Worm (Caenorhabditis elegans): Measurements from ENCODE around the gene ZK1248.17.
A peak's percentile ranks its signal among the peaks of the same experiment; 100 is the strongest.

The ZK1248.17 gene

ce11 chrII:5845441-5845840 lies at the start of gene ZK1248.17, which contains the start of gene H41C03.3:
TSS of gene ZK1248.17 (minus strand) at chrII:5845541.
TSS of gene H41C03.3 (plus strand) at chrII:5845777.
- TF ChIP-seq C17E4.6 (GFP tag; IDR thresholded peaks at IDR 0.05) (no peak), unc-62 (GFP tag; optimal IDR thresholded peaks at IDR 0.05) (no peak), cebp-2 (GFP tag; IDR thresholded peaks at IDR 0.05) (no peak), Y95B8A.8 (GFP tag; IDR thresholded peaks at IDR 0.05) (no peak), ztf-28 (GFP tag; IDR thresholded peaks at IDR 0.05) (no peak), athp-1 (tag; optimal IDR thresholded peaks at IDR 0.05) (no peak), madf-10 (tag; optimal IDR thresholded peaks at IDR 0.05) (no peak), lsy-27 (tag; optimal IDR thresholded peaks at IDR 0.05; ENCODE audit: borderline replicate concordance, insufficient read depth) (no peak), ets-4 (GFP tag; optimal IDR thresholded peaks at IDR 0.05) (no peak), ceh-58 (GFP tag; IDR thresholded peaks at IDR 0.05) (no peak), snpc-4 (GFP tag; optimal IDR thresholded peaks at IDR 0.05) (no peak), snpc-4 (tag; optimal IDR thresholded peaks at IDR 0.05) (no peak), repo-1 (tag; optimal IDR thresholded peaks at IDR 0.05) (no peak), efl-1 (GFP tag; optimal IDR thresholded peaks at IDR 0.05) (no peak), F33H1.4 (GFP tag; IDR thresholded peaks at IDR 0.05) (no peak)

- no peak for TF ChIP-seq K11D2.4 (GFP tag; IDR thresholded peaks at IDR 0.05)
- no peak for TF ChIP-seq madf-8 (GFP tag; conservative IDR thresholded peaks at IDR 0.05)
- TF ChIP-seq ztf-3 (GFP tag; optimal IDR thresholded peaks at IDR 0.05) = no peak
- TF ChIP-seq him-1 (tag; optimal IDR thresholded peaks at IDR 0.05) = no peak
- no peak for TF ChIP-seq ceh-91 (GFP tag; IDR thresholded peaks at IDR 0.05)
- TF ChIP-seq mcd-1 (GFP tag; IDR thresholded peaks at IDR 0.05) = no peak
- no peak for TF ChIP-seq cebp-1 (GFP tag; IDR thresholded peaks at IDR 0.05)
- peak; percentile 4 for TF ChIP-seq cebp-1 (tag; optimal IDR thresholded peaks at IDR 0.05)
- TF ChIP-seq F57A8.1 (GFP tag; optimal IDR thresholded peaks at IDR 0.05) = no peak
- no peak for TF ChIP-seq T07F8.4 (tag; optimal IDR thresholded peaks at IDR 0.05)
- 0 out of 2 replicates have a peak, but pooled peaks have one; percentile 47 for TF ChIP-seq Y53G8AR.9 (GFP tag; conservative IDR thresholded peaks at IDR 0.05)
- no peak for TF ChIP-seq unc-62 (GFP tag; optimal IDR thresholded peaks at IDR 0.05)
- TF ChIP-seq repo-1 (tag; optimal IDR thresholded peaks at IDR 0.05) = peak; percentile 55
- TF ChIP-seq T26A5.8 (tag; optimal IDR thresholded peaks at IDR 0.05) = no peak
- no peak for TF ChIP-seq nhr-90 (tag; optimal IDR thresholded peaks at IDR 0.05)
- TF ChIP-seq zfh-2 (GFP tag; conservative IDR thresholded peaks at IDR 0.05) = no peak
- no peak for TF ChIP-seq C06A6.2 (GFP tag; conservative IDR thresholded peaks at IDR 0.05)
- TF ChIP-seq zim-3 (tag; optimal IDR thresholded peaks at IDR 0.05) = no peak
- no peak for TF ChIP-seq gei-17 (GFP tag; optimal IDR thresholded peaks at IDR 0.05)
- TF ChIP-seq atf-7 (tag; optimal IDR thresholded peaks at IDR 0.05) = peak; percentile 25
- no peak for TF ChIP-seq aptf-2 (GFP tag; conservative IDR thresholded peaks at IDR 0.05)
- TF ChIP-seq let-526 (GFP tag; IDR thresholded peaks at IDR 0.05) = no peak
- TF ChIP-seq attf-6 (GFP tag; IDR thresholded peaks at IDR 0.05) = no peak
- TF ChIP-seq chd-7 (tag; optimal IDR thresholded peaks at IDR 0.05) = no peak
- peak; percentile 25 for TF ChIP-seq ztf-26 (tag; optimal IDR thresholded peaks at IDR 0.05)
- no peak for TF ChIP-seq ZK185.1 (tag; optimal IDR thresholded peaks at IDR 0.05; ENCODE audit: poor library complexity, severe bottlenecking)
- TF ChIP-seq snpc-1.1 (tag; optimal IDR thresholded peaks at IDR 0.05; ENCODE audit: insufficient read depth) = no peak
- no peak for TF ChIP-seq nhr-179 (tag; optimal IDR thresholded peaks at IDR 0.05)
- TF ChIP-seq rpc-1 (optimal IDR thresholded peaks at IDR 0.05) = no peak
- no peak for TF ChIP-seq rpc-1 (tag; optimal IDR thresholded peaks at IDR 0.05)
Measured at ce11 chrII:5892813-5893212, 47.5 kb upstream of the ZK1248.17 start.
